Worm (Caenorhabditis elegans): Measurements from ENCODE around the gene myo-3.

DNA sequence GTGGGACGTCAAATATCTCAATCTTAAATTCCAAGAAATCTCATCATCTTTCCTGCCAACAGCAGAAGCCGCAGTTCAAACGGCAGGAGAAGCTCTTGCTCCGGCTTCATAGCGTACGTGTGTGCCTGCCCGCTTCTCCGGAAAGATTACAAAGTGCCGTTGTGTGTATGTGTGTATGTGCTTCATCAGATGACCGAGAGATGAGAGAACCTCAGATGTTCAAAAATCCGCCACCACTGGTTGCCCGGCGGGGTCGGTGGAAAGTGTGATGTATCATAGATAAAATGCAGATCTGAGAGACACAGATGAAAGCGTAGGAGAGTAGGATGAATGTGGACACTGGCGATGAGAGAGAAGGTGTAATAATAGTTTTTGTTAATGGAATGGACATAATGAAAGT lies 718 bp downstream of the myo-3 start:
- TF ChIP-seq lin-13 (tag; optimal IDR thresholded peaks at IDR 0.05) (no peak), cnd-1 (tag; optimal IDR thresholded peaks at IDR 0.05) (no peak), drap-1 (GFP tag; optimal IDR thresholded peaks at IDR 0.05) (no peak), blmp-1 (tag; optimal IDR thresholded peaks at IDR 0.05) (no peak), sptf-1 (tag; optimal IDR thresholded peaks at IDR 0.05) (no peak), pha-4 (tag; optimal IDR thresholded peaks at IDR 0.05) (no peak), nhr-28 (tag; optimal IDR thresholded peaks at IDR 0.05) (no peak), flh-1 (GFP tag; optimal IDR thresholded peaks at IDR 0.05) (no peak), nhr-237 (tag; optimal IDR thresholded peaks at IDR 0.05) (no peak)
